Worm (Caenorhabditis elegans): ENCODE data around the gene T09A5.15.

T09A5.15 gene

DNA sequence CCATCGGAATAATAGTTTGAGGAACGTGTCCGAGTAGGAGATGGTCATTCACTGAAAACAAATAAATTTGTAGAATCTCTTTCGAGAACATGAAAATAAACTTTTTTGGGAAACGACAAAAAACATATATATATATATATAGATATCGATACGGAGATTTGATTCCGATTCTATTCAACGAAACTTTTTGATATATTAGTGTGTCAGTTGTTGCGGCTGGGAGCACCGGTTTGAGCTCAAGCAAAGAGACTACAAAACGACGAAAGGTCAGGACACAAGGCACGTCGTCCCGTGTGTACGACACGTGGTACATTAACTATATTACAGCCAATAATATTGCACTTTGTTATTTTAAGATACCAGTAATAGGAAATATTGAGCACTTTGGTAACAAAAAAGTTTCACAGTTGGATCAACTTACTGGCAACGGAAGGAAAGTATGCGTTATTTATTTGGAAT is 49.8 kb downstream of the T09A5.15 start, which contains the start of gene best-23:
TSS of gene best-23 (minus strand) at position 51 of the 459 bp plus-strand sequence.
- TF ChIP-seq F52B5.7 (tag; optimal IDR thresholded peaks at IDR 0.05), result no peak
- no peak for TF ChIP-seq lsl-1 (GFP tag; optimal IDR thresholded peaks at IDR 0.05)
- TF ChIP-seq snpc-4 (GFP tag; optimal IDR thresholded peaks at IDR 0.05), result no peak
- no peak for TF ChIP-seq snpc-4 (tag; optimal IDR thresholded peaks at IDR 0.05)
- TF ChIP-seq Y67H2A.10 (GFP tag; conservative IDR thresholded peaks at IDR 0.05), result no peak
- no peak for TF ChIP-seq ZK185.1 (tag; optimal IDR thresholded peaks at IDR 0.05; ENCODE audit: poor library complexity, severe bottlenecking)
- TF ChIP-seq egl-44 (GFP tag; IDR thresholded peaks at IDR 0.05), result no peak
- no peak for TF ChIP-seq ztf-18 (tag; optimal IDR thresholded peaks at IDR 0.05)
- no peak for TF ChIP-seq snpc-1.3 (tag; optimal IDR thresholded peaks at IDR 0.05; ENCODE audit: insufficient read depth)
- TF ChIP-seq chd-7 (tag; optimal IDR thresholded peaks at IDR 0.05), result no peak
